Fruit fly (Drosophila melanogaster) whole organism, embryonic: ENCODE data around the gene Lcp65Ac.

Source experiments
- Bteb2 ChIP-seq: fragments of 200-800 bp; sonication (Bioruptor generic); optimal IDR thresholded peaks from 2 replicates; lab custom pipeline; 2016; ENCODE audit warnings: missing biosample characterization, missing genetic modification characterization
- CG10321 ChIP-seq: fragments of 200-800 bp; sonication (Bioruptor generic); IDR thresholded peaks from 2 replicates; pipeline ENCODE4 v1.3.6; 2022; ENCODE audit warnings: missing biosample characterization, missing genetic modification characterization
- CG10462 ChIP-seq: fragments of 200-800 bp; sonication (Bioruptor generic); optimal IDR thresholded peaks from 2 replicates; lab custom pipeline; 2016; ENCODE audit warnings: missing biosample characterization, missing genetic modification characterization
- CG10565 ChIP-seq: fragments of 200-800 bp; sonication (Bioruptor generic); optimal IDR thresholded peaks from 3 replicates; lab custom pipeline; 2016; ENCODE audit warnings: missing biosample characterization, mild to moderate bottlenecking, missing genetic modification characterization
- CG10654 ChIP-seq: fragments of 200-800 bp; sonication (Bioruptor generic); optimal IDR thresholded peaks from 2 replicates; lab custom pipeline; 2016; ENCODE audit warnings: missing biosample characterization, missing genetic modification characterization
- CG10979 ChIP-seq: fragments of 200-800 bp; sonication (Bioruptor generic); optimal IDR thresholded peaks from 2 replicates; lab custom pipeline; 2018; ENCODE audit warnings: missing biosample characterization, mild to moderate bottlenecking, missing genetic modification characterization, moderate library complexity
- CG12236 ChIP-seq: fragments of 200-800 bp; sonication (Bioruptor generic); optimal IDR thresholded peaks from 2 replicates; lab custom pipeline; 2016; ENCODE audit warnings: missing biosample characterization, missing genetic modification characterization
- CG13894 ChIP-seq: fragments of 200-800 bp; sonication (Bioruptor generic); optimal IDR thresholded peaks from 3 replicates; lab custom pipeline; 2018; ENCODE audit warnings: missing biosample characterization, mild to moderate bottlenecking, missing genetic modification characterization, moderate library complexity
- CG14667 ChIP-seq: fragments of 200-800 bp; sonication (Bioruptor generic); IDR thresholded peaks from 2 replicates; pipeline ENCODE4 v1.3.6; 2022; ENCODE audit warnings: missing biosample characterization, missing genetic modification characterization
- CG15073 ChIP-seq: fragments of 200-800 bp; sonication (Bioruptor generic); optimal IDR thresholded peaks from 2 replicates; lab custom pipeline; 2016; ENCODE audit warnings: missing biosample characterization, missing genetic modification characterization
- CG1529 ChIP-seq: fragments of 200-800 bp; sonication (Bioruptor generic); optimal IDR thresholded peaks from 3 replicates; lab custom pipeline; 2018; ENCODE audit warnings: missing biosample characterization, missing genetic modification characterization
- CG1647 ChIP-seq: fragments of 200-800 bp; sonication (Bioruptor generic); optimal IDR thresholded peaks from 3 replicates; lab custom pipeline; 2016; ENCODE audit warnings: missing biosample characterization, missing genetic modification characterization
- CG17385 ChIP-seq: fragments of 200-800 bp; sonication (Bioruptor generic); optimal IDR thresholded peaks from 3 replicates; lab custom pipeline; 2018; ENCODE audit warnings: missing biosample characterization, mild to moderate bottlenecking, missing genetic modification characterization
- CG31388 ChIP-seq: fragments of 200-800 bp; sonication (Bioruptor generic); optimal IDR thresholded peaks from 2 replicates; lab custom pipeline; 2016; ENCODE audit warnings: missing biosample characterization, missing genetic modification characterization
- CG32532 ChIP-seq: fragments of 200-800 bp; sonication (Bioruptor generic); IDR thresholded peaks from 2 replicates; pipeline ENCODE4 v1.3.6; 2022; ENCODE audit warnings: missing biosample characterization, missing genetic modification characterization
- CG3407 ChIP-seq: fragments of 200-800 bp; sonication (Bioruptor generic); optimal IDR thresholded peaks from 2 replicates; lab custom pipeline; 2018; ENCODE audit warnings: missing biosample characterization, mild to moderate bottlenecking, missing genetic modification characterization
- CG42726 ChIP-seq: fragments of 200-800 bp; sonication (Bioruptor generic); IDR thresholded peaks from 2 replicates; pipeline ENCODE4 v1.3.6; 2022; ENCODE audit warnings: missing biosample characterization, missing genetic modification characterization; ENCODE audit not compliant: partially characterized antibody
- CG43689 ChIP-seq: fragments of 200-800 bp; sonication (Bioruptor generic); IDR thresholded peaks from 2 replicates; pipeline ENCODE4 v1.3.6; 2022; ENCODE audit warnings: missing biosample characterization, missing genetic modification characterization
- CG4854 ChIP-seq: fragments of 200-800 bp; sonication (Bioruptor generic); optimal IDR thresholded peaks from 2 replicates; lab custom pipeline; 2016; ENCODE audit warnings: missing biosample characterization, missing genetic modification characterization, inconsistent platforms
- CG7745 ChIP-seq: fragments of 200-800 bp; sonication (Bioruptor generic); optimal IDR thresholded peaks from 2 replicates; lab custom pipeline; 2018; ENCODE audit warnings: missing biosample characterization, mild to moderate bottlenecking, missing genetic modification characterization, moderate library complexity
- CG8765 ChIP-seq: fragments of 200-800 bp; sonication (Bioruptor generic); IDR thresholded peaks from 2 replicates; pipeline ENCODE4 v1.3.6; 2022; ENCODE audit warnings: missing biosample characterization, missing genetic modification characterization
- CG8924 ChIP-seq: fragments of 200-800 bp; optimal IDR thresholded peaks from 3 replicates; lab custom pipeline; 2019; ENCODE audit warnings: missing biosample characterization, mild to moderate bottlenecking, missing genetic modification characterization, moderate library complexity
- CG9797 ChIP-seq: fragments of 200-800 bp; sonication (Bioruptor generic); optimal IDR thresholded peaks from 3 replicates; lab custom pipeline; 2018; ENCODE audit warnings: missing biosample characterization, mild to moderate bottlenecking, missing genetic modification characterization
- CTCF ChIP-seq: fragments of 200-800 bp; sonication (Bioruptor generic); optimal IDR thresholded peaks from 2 replicates; lab custom pipeline; 2017; ENCODE audit warnings: missing biosample characterization, mild to moderate bottlenecking, missing genetic modification characterization, moderate library complexity
- HLH3B ChIP-seq: fragments of 200-800 bp; sonication (Bioruptor generic); IDR thresholded peaks from 2 replicates; pipeline ENCODE4 v1.3.6; 2022; ENCODE audit warnings: missing biosample characterization, missing genetic modification characterization
- Hmr ChIP-seq: fragments of 200-800 bp; sonication (Bioruptor generic); optimal IDR thresholded peaks from 3 replicates; lab custom pipeline; 2017; ENCODE audit warnings: mild to moderate bottlenecking, missing biosample characterization, missing genetic modification reagents, missing genetic modification characterization
- Lim3 ChIP-seq: fragments of 200-800 bp; sonication (Bioruptor generic); IDR thresholded peaks from 2 replicates; pipeline ENCODE4 v1.3.6; 2022; ENCODE audit warnings: missing biosample characterization, missing genetic modification characterization
- MTF-1 ChIP-seq: fragments of 200-800 bp; sonication (Bioruptor generic); optimal IDR thresholded peaks from 2 replicates; lab custom pipeline; 2018; ENCODE audit warnings: missing biosample characterization, mild to moderate bottlenecking, missing genetic modification characterization, borderline replicate concordance
- NfI ChIP-seq: fragments of 200-800 bp; sonication (Bioruptor generic); optimal IDR thresholded peaks from 3 replicates; lab custom pipeline; 2018; ENCODE audit warnings: missing biosample characterization, mild to moderate bottlenecking, missing genetic modification characterization, moderate library complexity
- PHDP ChIP-seq: fragments of 200-800 bp; sonication (Bioruptor generic); optimal IDR thresholded peaks from 3 replicates; lab custom pipeline; 2018; ENCODE audit warnings: missing biosample characterization, mild to moderate bottlenecking, missing genetic modification characterization, moderate library complexity
- Six4 ChIP-seq: fragments of 200-800 bp; sonication (Bioruptor generic); optimal IDR thresholded peaks from 2 replicates; lab custom pipeline; 2016; ENCODE audit warnings: missing biosample characterization, missing genetic modification characterization
- ash1 ChIP-seq: fragments of 200-800 bp; sonication (Bioruptor generic); optimal IDR thresholded peaks from 2 replicates; lab custom pipeline; 2018; ENCODE audit warnings: missing biosample characterization, mild to moderate bottlenecking, missing genetic modification characterization
- az2 ChIP-seq: fragments of 200-800 bp; sonication (Bioruptor generic); optimal IDR thresholded peaks from 3 replicates; lab custom pipeline; 2016; ENCODE audit warnings: missing biosample characterization, missing genetic modification characterization
- bbx ChIP-seq: fragments of 200-800 bp; sonication (Bioruptor generic); IDR thresholded peaks from 2 replicates; pipeline ENCODE4 v1.3.6; 2022; ENCODE audit warnings: missing biosample characterization, missing genetic modification characterization; ENCODE audit not compliant: partially characterized antibody
- caup ChIP-seq: fragments of 200-800 bp; sonication (Bioruptor generic); optimal IDR thresholded peaks from 3 replicates; lab custom pipeline; 2017; ENCODE audit warnings: missing biosample characterization, mild to moderate bottlenecking, missing genetic modification characterization, moderate library complexity; ENCODE audit not compliant: severe bottlenecking
- chif ChIP-seq, 2 experiments: fragments of 200-800 bp; sonication (Bioruptor generic); optimal IDR thresholded peaks; 3 replicates each; lab custom pipeline; 2016; ENCODE audit warnings: missing biosample characterization in 2 of 2, missing genetic modification characterization in 2 of 2
- fru ChIP-seq: fragments of >200 bp; optimal IDR thresholded peaks from 2 replicates; lab custom pipeline; 2017
- gce ChIP-seq: fragments of 200-800 bp; sonication (Bioruptor generic); IDR thresholded peaks from 3 replicates; pipeline ENCODE4 v1.3.6; 2022; ENCODE audit warnings: missing biosample characterization, missing genetic modification characterization
- gfzf ChIP-seq: fragments of 200-800 bp; sonication (Bioruptor generic); optimal IDR thresholded peaks from 2 replicates; lab custom pipeline; 2016; ENCODE audit warnings: missing biosample characterization, mild to moderate bottlenecking, missing genetic modification characterization, moderate library complexity
- hbn ChIP-seq: fragments of 200-800 bp; sonication (Bioruptor generic); IDR thresholded peaks from 2 replicates; pipeline ENCODE4 v1.3.6; 2022; ENCODE audit warnings: missing biosample characterization, missing genetic modification characterization; ENCODE audit not compliant: partially characterized antibody
- jing ChIP-seq: fragments of 200-800 bp; sonication (Bioruptor generic); optimal IDR thresholded peaks from 2 replicates; lab custom pipeline; 2018; ENCODE audit warnings: missing biosample characterization, mild to moderate bottlenecking, missing genetic modification characterization
- knrl ChIP-seq: fragments of 200-800 bp; sonication (Bioruptor generic); IDR thresholded peaks from 3 replicates; pipeline ENCODE4 v1.3.6; 2022; ENCODE audit warnings: missing biosample characterization, missing genetic modification characterization; ENCODE audit not compliant: partially characterized antibody
- mam ChIP-seq: fragments of 200-800 bp; sonication (Bioruptor generic); optimal IDR thresholded peaks from 3 replicates; lab custom pipeline; 2016; ENCODE audit warnings: missing biosample characterization, missing genetic modification characterization
- otp ChIP-seq: fragments of 200-800 bp; sonication (Bioruptor generic); IDR thresholded peaks from 3 replicates; pipeline ENCODE4, ENCODE4 v1.3.6; 2022; ENCODE audit warnings: missing biosample characterization, missing genetic modification characterization
- pros ChIP-seq: fragments of 200-800 bp; sonication (Bioruptor generic); optimal IDR thresholded peaks from 3 replicates; lab custom pipeline; 2019; ENCODE audit warnings: missing biosample characterization, mild to moderate bottlenecking, missing genetic modification characterization, moderate library complexity
- salm ChIP-seq: fragments of 200-800 bp; sonication (Bioruptor generic); optimal IDR thresholded peaks from 2 replicates; lab custom pipeline; 2018; ENCODE audit warnings: missing biosample characterization, mild to moderate bottlenecking, missing genetic modification characterization
- sqz ChIP-seq: fragments of 200-800 bp; sonication (Bioruptor generic); optimal IDR thresholded peaks from 3 replicates; lab custom pipeline; 2018; ENCODE audit warnings: missing biosample characterization, mild to moderate bottlenecking, missing genetic modification characterization
- tna ChIP-seq: fragments of 200-800 bp; sonication (Bioruptor generic); IDR thresholded peaks from 2 replicates; pipeline ENCODE4 v1.3.6; 2022; ENCODE audit warnings: missing biosample characterization, missing genetic modification characterization; ENCODE audit not compliant: partially characterized antibody
- twi ChIP-seq: fragments of 200-800 bp; optimal IDR thresholded peaks from 2 replicates; lab custom pipeline; 2019; ENCODE audit warnings: missing biosample characterization, mild to moderate bottlenecking, missing genetic modification characterization, moderate library complexity
- unc-4 ChIP-seq: fragments of 200-800 bp; sonication (Bioruptor generic); IDR thresholded peaks from 2 replicates; pipeline ENCODE4 v1.3.6; 2022; ENCODE audit warnings: missing biosample characterization, missing genetic modification characterization; ENCODE audit not compliant: partially characterized antibody
- usp ChIP-seq: fragments of >200 bp; optimal IDR thresholded peaks from 2 replicates; lab custom pipeline; 2017; ENCODE audit warnings: missing biosample characterization, missing genetic modification characterization
- yki ChIP-seq: fragments of >200 bp; optimal IDR thresholded peaks from 3 replicates; lab custom pipeline; 2018

Lcp65Ac gene

DNA sequence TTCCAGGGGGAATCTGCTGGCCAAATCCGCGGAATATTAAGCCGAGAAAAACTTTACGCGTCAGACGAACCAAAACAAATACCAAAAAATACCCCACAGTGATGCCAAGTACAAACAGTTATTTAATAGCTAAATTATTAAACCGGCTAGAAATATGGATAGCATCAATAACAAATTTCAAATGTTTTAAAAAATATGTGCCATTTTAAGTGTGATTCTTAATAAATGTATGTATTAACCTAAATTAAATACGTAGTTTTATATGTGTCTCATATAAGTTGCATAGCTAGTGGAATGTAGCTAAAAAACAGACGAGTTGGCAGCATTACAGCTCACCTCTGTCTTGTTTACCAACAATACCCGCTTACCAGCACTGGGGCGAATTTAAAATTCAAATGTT is 37.2 kb downstream of the Lcp65Ac start, which contains the start of gene CG10274 (continued):
- TF ChIP-seq CG17385 (no peak), bbx (GFP tag; lab: Robert Waterston, UW) (no peak), CG14667 (GFP tag; lab: Robert Waterston, UW) (peak; percentile 39), MTF-1 (GFP tag; lab: Kevin White, UChicago) (no peak), CG10979 (tag; lab: Kevin White, UChicago) (peak; percentile 74), salm (tag; lab: Kevin White, UChicago) (no peak), hbn (no peak), chif (GFP tag; optimal IDR thresholded peaks at IDR 0.05; lab: Kevin White, UChicago) (peak; percentile 58 to 71), CTCF (GFP tag; lab: Kevin White, UChicago) (no peak), CG1529 (no peak), CG32532 (GFP tag; lab: Robert Waterston, UW) (peak; percentile 66), CG13894 (tag; lab: Kevin White, UChicago) (no peak), yki (lab: Kevin White, UChicago) (no peak), Bteb2 (GFP tag; lab: Kevin White, UChicago) (peak; percentile 75), jing (no peak), CG31388 (GFP tag; lab: Kevin White, UChicago) (no peak), caup (GFP tag; lab: Kevin White, UChicago) (no peak), CG8924 (tag; lab: Kevin White, UChicago) (peak; percentile 79), sqz (GFP tag; lab: Kevin White, UChicago) (no peak), CG8765 (no peak), CG3407 (peak; percentile 29), gce (GFP tag; lab: Robert Waterston, UW) (no peak), CG43689 (GFP tag; lab: Robert Waterston, UW) (no peak), twi (tag; lab: Kevin White, UChicago) (peak; percentile 70), CG12236 (GFP tag; lab: Kevin White, UChicago) (peak; percentile 21), unc-4 (GFP tag; lab: Robert Waterston, UW) (no peak), CG1647 (peak; percentile 67), CG4854 (GFP tag; lab: Kevin White, UChicago) (peak; percentile 63), knrl (peak; percentile 21; the same call in 1 of the 3 replicates), usp (GFP tag; lab: Kevin White, UChicago) (no peak), otp (GFP tag; lab: Robert Waterston, UW) (no peak), CG10462 (GFP tag; lab: Kevin White, UChicago) (peak; percentile 62), PHDP (tag; lab: Kevin White, UChicago) (peak; percentile 78), CG10565 (GFP tag; lab: Kevin White, UChicago) (peak; percentile 33), gfzf (peak; percentile 52), HLH3B (GFP tag; lab: Robert Waterston, UW) (peak; percentile 65), CG10654 (GFP tag; lab: Kevin White, UChicago) (peak; percentile 68), Six4 (GFP tag; lab: Kevin White, UChicago) (peak; percentile 66), CG10321 (GFP tag; lab: Robert Waterston, UW) (no peak), pros (GFP tag; lab: Kevin White, UChicago) (no peak), CG42726 (GFP tag; lab: Robert Waterston, UW) (no peak), ash1 (GFP tag; lab: Kevin White, UChicago) (no peak), fru (lab: Kevin White, UChicago) (no peak), CG15073 (GFP tag; lab: Kevin White, UChicago) (no peak), tna (GFP tag; lab: Robert Waterston, UW) (no peak), NfI (GFP tag; lab: Kevin White, UChicago) (peak; percentile 81), Hmr (GFP tag; lab: Kevin White, UChicago) (no peak), az2 (peak; percentile 79), mam (GFP tag; lab: Kevin White, UChicago) (peak; percentile 80), Lim3 (GFP tag; lab: Robert Waterston, UW) (no peak), CG7745 (no peak), CG9797 (GFP tag; lab: Kevin White, UChicago) (peak; percentile 24)
